Worm (Caenorhabditis elegans) whole organism, late embryonic: ENCODE measurements around the gene lem-2.

Source experiments
- C38D4.7 ChIP-seq: fragments of 200-800 bp; sonication (Bioruptor generic); optimal IDR thresholded peaks from 2 replicates; lab custom pipeline; 2018; ENCODE audit warnings: mild to moderate bottlenecking, missing genetic modification characterization, moderate library complexity, missing compliant biosample characterization
- F13H6.1 ChIP-seq: sonication (generic microtip); optimal IDR thresholded peaks from 2 replicates; lab custom pipeline; 2016; ENCODE audit warnings: missing genetic modification characterization, missing compliant biosample characterization
- K02D7.2 ChIP-seq: sonication (generic microtip); optimal IDR thresholded peaks from 2 replicates; lab custom pipeline; 2017; ENCODE audit warnings: mild to moderate bottlenecking, missing genetic modification characterization, missing compliant biosample characterization
- K09A11.1 ChIP-seq: sonication (generic microtip); optimal IDR thresholded peaks from 2 replicates; lab custom pipeline; 2017; ENCODE audit warnings: antibody characterized with exemption, mild to moderate bottlenecking, missing genetic modification characterization, missing compliant biosample characterization; ENCODE audit not compliant: insufficient read depth
- T23F11.4 ChIP-seq: fragments of 200-800 bp; sonication (Bioruptor generic); optimal IDR thresholded peaks from 2 replicates; lab custom pipeline; 2018; ENCODE audit warnings: mild to moderate bottlenecking, missing genetic modification characterization, missing compliant biosample characterization
- Y22D7AL.16 ChIP-seq: sonication (generic microtip); optimal IDR thresholded peaks from 2 replicates; lab custom pipeline; 2016; ENCODE audit warnings: missing genetic modification characterization, missing compliant biosample characterization
- ahr-1 ChIP-seq: sonication (generic microtip); optimal IDR thresholded peaks from 2 replicates; lab custom pipeline; 2016; ENCODE audit warnings: missing genetic modification characterization, missing compliant biosample characterization
- ceh-18 ChIP-seq: sonication (generic microtip); optimal IDR thresholded peaks from 2 replicates; lab custom pipeline; 2016; ENCODE audit warnings: missing genetic modification characterization, missing compliant biosample characterization
- ceh-19 ChIP-seq: fragments of 200-800 bp; sonication (Bioruptor generic); optimal IDR thresholded peaks from 2 replicates; lab custom pipeline; 2018; ENCODE audit warnings: mild to moderate bottlenecking, missing genetic modification characterization, missing compliant biosample characterization
- ceh-2 ChIP-seq: sonication (generic microtip); optimal IDR thresholded peaks from 2 replicates; lab custom pipeline; 2016; ENCODE audit warnings: missing genotype, missing genetic modification characterization, missing compliant biosample characterization
- ceh-22 ChIP-seq: sonication (generic microtip); optimal IDR thresholded peaks from 2 replicates; lab custom pipeline; 2017; ENCODE audit warnings: missing biosample characterization, missing genetic modification characterization
- ceh-24 ChIP-seq: sonication (generic microtip); optimal IDR thresholded peaks from 2 replicates; lab custom pipeline; 2016; ENCODE audit warnings: mild to moderate bottlenecking, missing genetic modification characterization, missing compliant biosample characterization
- ceh-30 ChIP-seq: fragments of 150-350 bp; optimal IDR thresholded peaks from 2 replicates; lab custom pipeline; 2014; ENCODE audit warnings: missing biosample characterization, missing genetic modification characterization
- ceh-34 ChIP-seq: sonication (generic microtip); optimal IDR thresholded peaks from 2 replicates; lab custom pipeline; 2016; ENCODE audit warnings: mild to moderate bottlenecking, missing genetic modification characterization, missing compliant biosample characterization
- ceh-45 ChIP-seq: fragments of 200-800 bp; sonication (Bioruptor generic); IDR thresholded peaks from 2 replicates; pipeline ENCODE4 v1.3.6; 2022; ENCODE audit warnings: missing genetic modification reagents, missing genetic modification characterization, missing compliant biosample characterization
- ceh-48 ChIP-seq: sonication (generic microtip); optimal IDR thresholded peaks from 2 replicates; lab custom pipeline; 2016; ENCODE audit warnings: missing genetic modification characterization, inconsistent platforms, missing compliant biosample characterization
- ceh-6 ChIP-seq: fragments of 200-800 bp; sonication (Bioruptor generic); optimal IDR thresholded peaks from 2 replicates; lab custom pipeline; 2018; ENCODE audit warnings: mild to moderate bottlenecking, missing genetic modification characterization, missing compliant biosample characterization
- ceh-9 ChIP-seq: sonication (generic microtip); optimal IDR thresholded peaks from 2 replicates; lab custom pipeline; 2016; ENCODE audit warnings: mild to moderate bottlenecking, missing genetic modification characterization, inconsistent platforms, missing compliant biosample characterization
- dmd-4 ChIP-seq: sonication (generic microtip); optimal IDR thresholded peaks from 2 replicates; lab custom pipeline; 2016; ENCODE audit warnings: borderline replicate concordance, missing genetic modification characterization, missing compliant biosample characterization
- dve-1 ChIP-seq: sonication (generic microtip); optimal IDR thresholded peaks from 2 replicates; lab custom pipeline; 2017; ENCODE audit warnings: antibody characterized with exemption, mild to moderate bottlenecking, missing genetic modification characterization, missing compliant biosample characterization
- elt-4 ChIP-seq: sonication (generic microtip); optimal IDR thresholded peaks from 2 replicates; lab custom pipeline; 2016; ENCODE audit warnings: missing genetic modification characterization, missing compliant biosample characterization
- ets-4 ChIP-seq: sonication (generic microtip); optimal IDR thresholded peaks from 2 replicates; lab custom pipeline; 2016; ENCODE audit warnings: missing genetic modification characterization, missing compliant biosample characterization
- eyg-1 ChIP-seq: sonication (generic microtip); optimal IDR thresholded peaks from 2 replicates; lab custom pipeline; 2016; ENCODE audit warnings: missing genotype, missing genetic modification characterization, missing compliant biosample characterization
- fax-1 ChIP-seq: sonication (generic microtip); optimal IDR thresholded peaks from 2 replicates; lab custom pipeline; 2016; ENCODE audit warnings: missing genotype, missing genetic modification characterization, missing compliant biosample characterization
- hlh-15 ChIP-seq: sonication (generic microtip); optimal IDR thresholded peaks from 2 replicates; lab custom pipeline; 2016; ENCODE audit warnings: missing genetic modification characterization, missing compliant biosample characterization
- hlh-30 ChIP-seq: sonication (generic microtip); optimal IDR thresholded peaks from 2 replicates; lab custom pipeline; 2017; ENCODE audit warnings: antibody characterized with exemption, missing genetic modification characterization, missing compliant biosample characterization; ENCODE audit not compliant: insufficient read depth
- hlh-8 ChIP-seq: sonication (generic microtip); optimal IDR thresholded peaks from 2 replicates; lab custom pipeline; 2016; ENCODE audit warnings: missing genotype, missing genetic modification characterization, missing compliant biosample characterization
- lim-6 ChIP-seq: sonication (generic microtip); optimal IDR thresholded peaks from 2 replicates; lab custom pipeline; 2016; ENCODE audit warnings: missing genetic modification characterization, missing compliant biosample characterization
- lin-11 ChIP-seq: fragments of 200-800 bp; sonication (Bioruptor generic); optimal IDR thresholded peaks from 2 replicates; lab custom pipeline; 2018; ENCODE audit warnings: mild to moderate bottlenecking, missing genetic modification characterization, missing compliant biosample characterization
- madf-2 ChIP-seq: sonication (generic microtip); optimal IDR thresholded peaks from 2 replicates; lab custom pipeline; 2017; ENCODE audit warnings: missing genetic modification characterization, missing compliant biosample characterization
- nhr-11 ChIP-seq: fragments of 150-350 bp; optimal IDR thresholded peaks from 2 replicates; lab custom pipeline; 2014; ENCODE audit warnings: missing biosample characterization, missing genetic modification characterization
- nhr-232 ChIP-seq: sonication (generic microtip); optimal IDR thresholded peaks from 2 replicates; lab custom pipeline; 2016; ENCODE audit warnings: missing genetic modification characterization, missing compliant biosample characterization
- npax-4 ChIP-seq: sonication (generic microtip); optimal IDR thresholded peaks from 2 replicates; lab custom pipeline; 2016; ENCODE audit warnings: missing genetic modification characterization, missing compliant biosample characterization
- odd-2 ChIP-seq: sonication (generic microtip); optimal IDR thresholded peaks from 2 replicates; lab custom pipeline; 2017; ENCODE audit warnings: antibody characterized with exemption, mild to moderate bottlenecking, missing genetic modification characterization, missing compliant biosample characterization
- pax-1 ChIP-seq: fragments of 150-350 bp; optimal IDR thresholded peaks from 2 replicates; lab custom pipeline; 2014; ENCODE audit warnings: missing biosample characterization, missing genetic modification characterization
- pha-2 ChIP-seq: sonication (generic microtip); optimal IDR thresholded peaks from 2 replicates; lab custom pipeline; 2017; ENCODE audit warnings: mild to moderate bottlenecking, missing genetic modification characterization, missing compliant biosample characterization
- pha-4 ChIP-seq: fragments of 150-350 bp; optimal IDR thresholded peaks from 2 replicates; lab custom pipeline; 2018; ENCODE audit warnings: missing biosample characterization, missing genetic modification reagents, missing genetic modification characterization
- pros-1 ChIP-seq: fragments of 150-350 bp; optimal IDR thresholded peaks from 2 replicates; lab custom pipeline; 2014; ENCODE audit warnings: missing biosample characterization, missing genetic modification reagents, missing genetic modification characterization
- ref-2 ChIP-seq: sonication (generic microtip); optimal IDR thresholded peaks from 2 replicates; lab custom pipeline; 2016; ENCODE audit warnings: missing genetic modification characterization, missing compliant biosample characterization
- rnt-1 ChIP-seq: sonication (generic microtip); optimal IDR thresholded peaks from 2 replicates; lab custom pipeline; 2016; ENCODE audit warnings: missing genetic modification characterization, missing compliant biosample characterization
- sdc-2 ChIP-seq: sonication (generic microtip); optimal IDR thresholded peaks from 2 replicates; lab custom pipeline; 2016; ENCODE audit warnings: missing genotype, missing genetic modification characterization, missing compliant biosample characterization
- sox-2 ChIP-seq: fragments of 200-800 bp; sonication (Bioruptor generic); IDR thresholded peaks from 2 replicates; pipeline ENCODE4 v1.3.6; 2022; ENCODE audit warnings: missing genetic modification reagents, missing genetic modification characterization, missing compliant biosample characterization
- sox-4 ChIP-seq: sonication (generic microtip); optimal IDR thresholded peaks from 2 replicates; lab custom pipeline; 2017; ENCODE audit warnings: mild to moderate bottlenecking, missing genetic modification characterization, inconsistent platforms, missing compliant biosample characterization
- tbx-2 ChIP-seq: sonication (generic microtip); optimal IDR thresholded peaks from 2 replicates; lab custom pipeline; 2016; ENCODE audit warnings: missing genetic modification characterization, missing compliant biosample characterization
- tbx-7 ChIP-seq: sonication (generic microtip); optimal IDR thresholded peaks from 2 replicates; lab custom pipeline; 2016; ENCODE audit warnings: missing genotype, missing genetic modification characterization, missing compliant biosample characterization
- ttx-3 ChIP-seq: sonication (generic microtip); optimal IDR thresholded peaks from 2 replicates; lab custom pipeline; 2016; ENCODE audit warnings: missing genetic modification reagents, missing genetic modification characterization, missing compliant biosample characterization
- unc-3 ChIP-seq, 2 experiments: fragments of 200-800 bp in 1 of 2; sonication (Bioruptor generic) in 1 of 2; sonication (generic microtip) in 1 of 2; conservative IDR thresholded peaks in 1 of 2; optimal IDR thresholded peaks in 1 of 2; 2 replicates each; pipeline versions ENCODE4 v1.3.6 to Lab custom; 2016 to 2022; ENCODE audit warnings: missing compliant biosample characterization in 2 of 2, missing genetic modification characterization in 2 of 2, missing genetic modification reagents in 1 of 2
- unc-42 ChIP-seq: sonication (generic microtip); optimal IDR thresholded peaks from 2 replicates; lab custom pipeline; 2016; ENCODE audit warnings: missing genotype, missing genetic modification characterization, missing compliant biosample characterization
- unc-55 ChIP-seq: sonication (generic microtip); optimal IDR thresholded peaks from 2 replicates; lab custom pipeline; 2017; ENCODE audit warnings: missing biosample characterization, missing genetic modification reagents, missing genetic modification characterization
- zip-5 ChIP-seq: sonication (generic microtip); optimal IDR thresholded peaks from 2 replicates; lab custom pipeline; 2016; ENCODE audit warnings: missing genetic modification characterization, missing compliant biosample characterization
- ztf-16 ChIP-seq: sonication (generic microtip); optimal IDR thresholded peaks from 2 replicates; lab custom pipeline; 2017; ENCODE audit warnings: missing genetic modification characterization, missing compliant biosample characterization

Gene lem-2

ce11 chrII:14055717-14056116 lies 7.5 kb upstream of the lem-2 start:
- no peak for TF ChIP-seq pax-1 (tag; lab: Kevin White, UChicago)
- no peak for TF ChIP-seq pha-4
- no peak for TF ChIP-seq elt-4 (tag; lab: Kevin White, UChicago)
- no peak for TF ChIP-seq sox-2

- peak; percentile 33 for TF ChIP-seq C38D4.7
- peak; percentile 50 for TF ChIP-seq ttx-3 (tag; lab: Kevin White, UChicago)
- TF ChIP-seq pax-1 (tag; lab: Kevin White, UChicago): no peak
- TF ChIP-seq ceh-2 (tag; lab: Kevin White, UChicago): peak; percentile 61
- peak; percentile 75 for TF ChIP-seq fax-1
- TF ChIP-seq eyg-1: no peak
- TF ChIP-seq rnt-1 (tag; lab: Kevin White, UChicago): peak; percentile 30
- TF ChIP-seq ceh-45 (GFP tag; lab: Robert Waterston, UW): 0 out of 2 replicates have a peak, but pooled peaks have one; percentile 33
- peak; percentile 75 for TF ChIP-seq tbx-2 (tag; lab: Kevin White, UChicago)
- no peak for TF ChIP-seq tbx-7 (tag; lab: Kevin White, UChicago)
- peak; percentile 55 for TF ChIP-seq ceh-18 (tag; lab: Kevin White, UChicago)
- TF ChIP-seq Y22D7AL.16: peak; percentile 29
- TF ChIP-seq hlh-30 (tag; lab: Kevin White, UChicago): no peak
- TF ChIP-seq nhr-11 (tag; lab: Kevin White, UChicago): no peak
- no peak for TF ChIP-seq lim-6 (tag; lab: Kevin White, UChicago)
- TF ChIP-seq zip-5 (tag; lab: Kevin White, UChicago): no peak
- no peak for TF ChIP-seq dmd-4 (tag; lab: Kevin White, UChicago)
- no peak for TF ChIP-seq odd-2
- TF ChIP-seq dve-1: peak; percentile 6
- peak; percentile 39 for TF ChIP-seq pha-2
- TF ChIP-seq ztf-16 (tag; lab: Kevin White, UChicago): peak; percentile 56
- no peak for TF ChIP-seq pros-1 (tag; lab: Kevin White, UChicago)
- no peak for TF ChIP-seq nhr-232
- peak; percentile 12 for TF ChIP-seq sdc-2
- peak; percentile 29 for TF ChIP-seq unc-55 (GFP tag; lab: Kevin White, UChicago)
- TF ChIP-seq ceh-6: peak; percentile 6
- TF ChIP-seq ceh-34 (tag; lab: Kevin White, UChicago): peak; percentile 69
- peak; percentile 11 for TF ChIP-seq ceh-30 (tag; lab: Kevin White, UChicago)
- TF ChIP-seq unc-3 (GFP tag; conservative IDR thresholded peaks at IDR 0.05; lab: Robert Waterston, UW): peak; percentile 65
- TF ChIP-seq unc-3 (tag; optimal IDR thresholded peaks at IDR 0.05; lab: Kevin White, UChicago): peak; percentile 44
- peak; percentile 29 for TF ChIP-seq T23F11.4 (GFP tag; lab: Kevin White, UChicago)
- peak; percentile 26 for TF ChIP-seq ets-4 (tag; lab: Kevin White, UChicago)
- TF ChIP-seq madf-2 (tag; lab: Kevin White, UChicago): peak; percentile 56
- peak; percentile 21 for TF ChIP-seq ceh-19 (GFP tag; lab: Kevin White, UChicago)
- TF ChIP-seq sox-4 (tag; lab: Kevin White, UChicago): peak; percentile 48
- no peak for TF ChIP-seq ceh-48 (tag; lab: Kevin White, UChicago)
- peak; percentile 20 for TF ChIP-seq lin-11
- TF ChIP-seq hlh-15 (tag; lab: Kevin White, UChicago): peak; percentile 24
- peak; percentile 29 for TF ChIP-seq K09A11.1
- TF ChIP-seq hlh-8 (tag; lab: Kevin White, UChicago): peak; percentile 50
- no peak for TF ChIP-seq K02D7.2 (tag; lab: Kevin White, UChicago)
- no peak for TF ChIP-seq ceh-24 (tag; lab: Kevin White, UChicago)
- no peak for TF ChIP-seq ceh-9 (tag; lab: Kevin White, UChicago)
- peak; percentile 62 for TF ChIP-seq ref-2 (tag; lab: Kevin White, UChicago)
- peak; percentile 42 for TF ChIP-seq npax-4
- TF ChIP-seq F13H6.1 (tag; lab: Kevin White, UChicago): peak; percentile 24
- peak; percentile 57 for TF ChIP-seq unc-42 (tag; lab: Kevin White, UChicago)
- TF ChIP-seq ceh-22 (tag; lab: Kevin White, UChicago): no peak
- no peak for TF ChIP-seq ahr-1 (tag; lab: Kevin White, UChicago)
These were observed 3.5 kb upstream of the lem-2 start, which contains the start of gene rpb-11 for ce11 chrII:14059767-14060166. Gene rpb-11, plus strand, starts transcription at chrII:14060085.
